Worm (Caenorhabditis elegans): ENCODE results near the gene amt-2.
A peak's percentile ranks its signal among the peaks of the same experiment; 100 is the strongest.

Gene amt-2

DNA sequence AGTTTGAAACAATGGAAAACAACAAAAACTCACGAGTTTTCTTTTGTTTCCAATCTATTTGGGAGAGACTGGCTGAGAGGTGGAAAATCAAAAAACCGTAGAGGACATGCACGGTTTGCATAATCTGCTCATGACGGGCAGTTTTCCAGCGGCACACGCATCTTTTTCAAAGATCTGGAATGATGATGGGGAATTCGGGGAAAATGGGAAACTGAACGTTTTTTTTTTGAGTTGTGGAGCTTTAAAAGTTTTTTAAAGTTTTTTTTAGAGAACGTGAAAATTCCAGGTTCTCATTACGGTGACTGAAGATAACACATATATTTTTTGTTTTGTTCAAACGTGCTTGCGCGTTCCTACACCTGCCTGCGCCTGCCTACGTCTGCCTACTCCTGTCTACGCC is 34.4 kb downstream of the amt-2 start, which contains the start of gene C39E9.7:
Gene C39E9.7, minus strand, starts transcription at position 101 of the 400 bp plus-strand sequence.
- no peak for TF ChIP-seq ctbp-1 (GFP tag; IDR thresholded peaks at IDR 0.05)
- no peak for TF ChIP-seq hlh-11 (tag; optimal IDR thresholded peaks at IDR 0.05)
- TF ChIP-seq spr-3 (GFP tag; optimal IDR thresholded peaks at IDR 0.05), result no peak
- TF ChIP-seq lin-1 (GFP tag; IDR thresholded peaks at IDR 0.05), result no peak
- TF ChIP-seq R02D3.7 (tag; optimal IDR thresholded peaks at IDR 0.05), result no peak
- TF ChIP-seq sdz-12 (GFP tag; optimal IDR thresholded peaks at IDR 0.05), result no peak
- no peak for TF ChIP-seq ama-1 (optimal IDR thresholded peaks at IDR 0.05)
- TF ChIP-seq ztf-11 (tag; optimal IDR thresholded peaks at IDR 0.05), result no peak
- no peak for TF ChIP-seq ceh-20 (GFP tag; IDR thresholded peaks at IDR 0.05)
- TF ChIP-seq pqm-1 (tag; optimal IDR thresholded peaks at IDR 0.05), result no peak
- no peak for TF ChIP-seq F44E2.7 (GFP tag; IDR thresholded peaks at IDR 0.05)
- TF ChIP-seq fkh-10 (GFP tag; optimal IDR thresholded peaks at IDR 0.05), result no peak
- TF ChIP-seq daf-19 (GFP tag; conservative IDR thresholded peaks at IDR 0.05), result no peak
- TF ChIP-seq ces-1 (GFP tag; optimal IDR thresholded peaks at IDR 0.05), result no peak

ce11 chrIV:13077694-13078093 is 35.5 kb downstream of the amt-2 start:
- TF ChIP-seq ceh-20 (GFP tag; IDR thresholded peaks at IDR 0.05), result no peak; the same call in 1 of the 2 replicates
- TF ChIP-seq mes-2 (tag; optimal IDR thresholded peaks at IDR 0.05; ENCODE audit: poor library complexity, severe bottlenecking), result no peak
- peak; percentile 83 for TF ChIP-seq hlh-11 (tag; optimal IDR thresholded peaks at IDR 0.05)
- TF ChIP-seq nhr-28 (tag; optimal IDR thresholded peaks at IDR 0.05), result peak; percentile 96
- TF ChIP-seq dmd-6 (GFP tag; IDR thresholded peaks at IDR 0.05), result peak; percentile 45
- TF ChIP-seq T26A8.4 (GFP tag; IDR thresholded peaks at IDR 0.05), result no peak
- TF ChIP-seq nhr-111 (GFP tag; optimal IDR thresholded peaks at IDR 0.05), result no peak
- peak; percentile 83 for TF ChIP-seq hlh-30 (tag; optimal IDR thresholded peaks at IDR 0.05; ENCODE audit: insufficient read depth)
- TF ChIP-seq nhr-77 (tag; optimal IDR thresholded peaks at IDR 0.05), result peak; percentile 26
- TF ChIP-seq nhr-25 (tag; optimal IDR thresholded peaks at IDR 0.05; ENCODE audit: borderline replicate concordance, insufficient read depth), result peak; percentile 52
- no peak for TF ChIP-seq unc-130 (GFP tag; optimal IDR thresholded peaks at IDR 0.05)
- no peak for TF ChIP-seq nhr-10 (tag; optimal IDR thresholded peaks at IDR 0.05)
- TF ChIP-seq unc-62 (GFP tag; optimal IDR thresholded peaks at IDR 0.05 in 1 of 2), result peak in 1 of 2 experiments; percentile 25
- TF ChIP-seq unc-62 (tag; optimal IDR thresholded peaks at IDR 0.05), result no peak
- TF ChIP-seq ceh-44 (GFP tag; IDR thresholded peaks at IDR 0.05), result no peak
- TF ChIP-seq nhr-76 (tag; optimal IDR thresholded peaks at IDR 0.05), result no peak
- TF ChIP-seq egl-43 (GFP tag; IDR thresholded peaks at IDR 0.05), result no peak
- TF ChIP-seq ceh-82 (tag; optimal IDR thresholded peaks at IDR 0.05), result no peak
- TF ChIP-seq cey-2 (tag; optimal IDR thresholded peaks at IDR 0.05; ENCODE audit: borderline replicate concordance, insufficient read depth), result peak; percentile 28
- TF ChIP-seq mxl-3 (GFP tag; optimal IDR thresholded peaks at IDR 0.05), result peak; percentile 70
- no peak for TF ChIP-seq lsy-2 (tag; optimal IDR thresholded peaks at IDR 0.05)
- TF ChIP-seq aha-1 (tag), result peak; percentile 87
- TF ChIP-seq mdl-1 (tag; optimal IDR thresholded peaks at IDR 0.05), result peak; percentile 36 to 73
- peak; percentile 79 for TF ChIP-seq nhr-48 (tag; optimal IDR thresholded peaks at IDR 0.05)

- TF ChIP-seq unc-62 (GFP tag; optimal IDR thresholded peaks at IDR 0.05 in 1 of 2) (peak in 1 of 2 experiments; percentile 96), unc-62 (tag; optimal IDR thresholded peaks at IDR 0.05) (no peak), F49E8.2 (tag; optimal IDR thresholded peaks at IDR 0.05; ENCODE audit: borderline replicate concordance) (no peak), zip-11 (GFP tag; IDR thresholded peaks at IDR 0.05) (no peak), vab-7 (GFP tag; IDR thresholded peaks at IDR 0.05) (0 out of 2 replicates have a peak, but pooled peaks have one; percentile 7)
Observed at ce11 chrIV:13078342-13078741, 36.2 kb downstream of the amt-2 start.

Measured in whole organism, L4 larva.